Worm (Caenorhabditis elegans): ENCODE data around the gene selt-1.2.

DNA sequence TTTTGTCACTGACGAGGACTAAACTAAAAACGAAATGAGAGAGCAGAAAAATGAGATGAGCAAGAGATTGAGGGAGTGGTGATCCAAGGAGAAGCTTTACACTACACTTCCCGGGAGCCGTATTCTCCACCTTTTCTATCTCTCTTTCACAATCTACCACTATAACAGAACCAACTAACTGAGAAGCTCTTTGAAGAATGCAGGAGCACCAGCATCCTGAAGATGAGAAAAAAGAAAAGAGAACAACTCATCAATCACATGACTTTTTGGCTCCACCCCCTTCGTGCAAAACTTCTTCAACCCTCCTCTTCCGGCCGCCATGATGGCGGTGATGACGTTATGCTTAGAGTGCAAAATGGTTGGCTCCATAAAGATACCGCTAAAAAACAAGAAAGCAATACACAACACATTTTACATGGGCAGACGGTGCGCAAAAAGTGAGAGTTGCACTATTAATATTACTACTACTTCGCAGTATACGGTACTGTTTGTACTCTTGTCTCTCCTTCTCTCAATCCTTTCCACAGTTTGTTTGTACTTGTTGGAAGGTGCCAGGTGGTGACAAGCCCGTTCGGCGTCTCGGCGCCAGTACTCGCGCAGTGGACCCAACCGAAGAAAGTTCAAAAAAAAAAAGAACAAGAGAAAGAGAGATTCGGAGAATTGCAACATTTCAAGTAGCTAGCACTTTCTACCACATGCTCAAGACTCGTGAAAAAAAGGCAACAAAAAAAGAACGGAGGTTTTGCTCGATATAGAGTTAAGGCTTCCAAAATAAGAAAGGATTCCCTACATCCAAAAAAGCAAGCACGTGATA, 27.9 kb downstream of the selt-1.2 start:
- TF ChIP-seq pqm-1 (tag; optimal IDR thresholded peaks at IDR 0.05) = no peak
- TF ChIP-seq nhr-76 (tag; optimal IDR thresholded peaks at IDR 0.05) = no peak
- TF ChIP-seq vab-15 (tag; optimal IDR thresholded peaks at IDR 0.05) = no peak
- TF ChIP-seq rnt-1 (tag; optimal IDR thresholded peaks at IDR 0.05) = peak; percentile 82
- TF ChIP-seq aly-2 (tag; optimal IDR thresholded peaks at IDR 0.05) = no peak
- TF ChIP-seq nhr-11 (tag; optimal IDR thresholded peaks at IDR 0.05) = no peak
- TF ChIP-seq elt-3 (tag; optimal IDR thresholded peaks at IDR 0.05) = no peak
- peak; percentile 6 for TF ChIP-seq skn-1 (tag; optimal IDR thresholded peaks at IDR 0.05)
- TF ChIP-seq lin-15B (tag; optimal IDR thresholded peaks at IDR 0.05) = no peak
- peak; percentile 40 for TF ChIP-seq unc-130 (tag; optimal IDR thresholded peaks at IDR 0.05)
- TF ChIP-seq mdl-1 (tag; optimal IDR thresholded peaks at IDR 0.05) = peak in 1 of 2 experiments; percentile 24
- no peak for TF ChIP-seq jun-1 (tag; optimal IDR thresholded peaks at IDR 0.05)
- no peak for TF ChIP-seq nhr-90 (tag; optimal IDR thresholded peaks at IDR 0.05; ENCODE audit: poor library complexity)

Data from whole organism, L1 larva.